Worm (Caenorhabditis elegans) whole organism, L2 larva: Measurements from ENCODE around the gene T07H8.11.

ENCODE experiments used
- C34F6.9 ChIP-seq: fragments of 150-350 bp; optimal IDR thresholded peaks from 2 replicates; lab custom pipeline; 2014; ENCODE audit warnings: missing biosample characterization, missing genetic modification characterization
- F13H6.1 ChIP-seq: sonication (generic microtip); optimal IDR thresholded peaks from 2 replicates; lab custom pipeline; 2016; ENCODE audit warnings: missing genetic modification characterization, missing compliant biosample characterization
- Y55F3AM.14 ChIP-seq: fragments of 200-800 bp; sonication (Bioruptor generic); optimal IDR thresholded peaks from 2 replicates; lab custom pipeline; 2018; ENCODE audit warnings: mild to moderate bottlenecking, missing genetic modification characterization, missing compliant biosample characterization
- ZK546.5 ChIP-seq: sonication (generic microtip); optimal IDR thresholded peaks from 2 replicates; lab custom pipeline; 2017; ENCODE audit warnings: missing biosample characterization, missing genetic modification characterization
- alr-1 ChIP-seq: fragments of 150-350 bp; optimal IDR thresholded peaks from 2 replicates; lab custom pipeline; 2014; ENCODE audit warnings: missing biosample characterization, missing genetic modification characterization
- aly-2 ChIP-seq: fragments of 150-350 bp; optimal IDR thresholded peaks from 2 replicates; lab custom pipeline; 2014; ENCODE audit warnings: missing biosample characterization, missing genetic modification characterization
- blmp-1 ChIP-seq: sonication (generic microtip); optimal IDR thresholded peaks from 2 replicates; lab custom pipeline; 2017; ENCODE audit warnings: missing genetic modification characterization, mild to moderate bottlenecking, missing compliant biosample characterization, antibody characterized with exemption, moderate library complexity; ENCODE audit not compliant: insufficient read depth
- ceh-16 ChIP-seq: fragments of 150-350 bp; optimal IDR thresholded peaks from 2 replicates; lab custom pipeline; 2014; ENCODE audit warnings: missing biosample characterization, missing genetic modification characterization
- ceh-82 ChIP-seq: fragments of 150-350 bp; optimal IDR thresholded peaks from 2 replicates; lab custom pipeline; 2014; ENCODE audit warnings: missing biosample characterization, missing genetic modification characterization
- crh-2 ChIP-seq: sonication (generic microtip); optimal IDR thresholded peaks from 2 replicates; lab custom pipeline; 2017; ENCODE audit warnings: missing biosample characterization, missing genetic modification characterization
- dmd-4 ChIP-seq: sonication (generic microtip); optimal IDR thresholded peaks from 2 replicates; lab custom pipeline; 2017; ENCODE audit warnings: missing biosample characterization, missing genetic modification characterization
- egl-27 ChIP-seq: sonication (generic microtip); optimal IDR thresholded peaks from 3 replicates; lab custom pipeline; 2017; ENCODE audit warnings: missing biosample characterization, missing genetic modification reagents, missing genetic modification characterization
- elt-1 ChIP-seq: fragments of 150-350 bp; optimal IDR thresholded peaks from 2 replicates; lab custom pipeline; 2014; ENCODE audit warnings: missing biosample characterization, missing genetic modification characterization
- elt-3 ChIP-seq: sonication (generic microtip); optimal IDR thresholded peaks from 2 replicates; lab custom pipeline; 2017; ENCODE audit warnings: missing biosample characterization, missing genetic modification characterization
- fos-1 ChIP-seq: fragments of 150-350 bp; optimal IDR thresholded peaks from 2 replicates; lab custom pipeline; 2014; ENCODE audit warnings: missing biosample characterization, missing genetic modification characterization
- gmeb-1 ChIP-seq: fragments of 150-350 bp; optimal IDR thresholded peaks from 2 replicates; lab custom pipeline; 2014; ENCODE audit warnings: missing biosample characterization, missing genetic modification characterization
- lin-11 ChIP-seq: fragments of 150-350 bp; sonication (generic microtip); optimal IDR thresholded peaks from 2 replicates; lab custom pipeline; 2014; ENCODE audit warnings: missing biosample characterization, missing genetic modification characterization, inconsistent platforms, mixed read lengths
- lin-13 ChIP-seq: fragments of 150-350 bp; optimal IDR thresholded peaks from 2 replicates; lab custom pipeline; 2014; ENCODE audit warnings: missing biosample characterization, missing genetic modification reagents, missing genetic modification characterization
- lin-39 ChIP-seq: fragments of 150-350 bp; optimal IDR thresholded peaks from 2 replicates; lab custom pipeline; 2014; ENCODE audit warnings: missing biosample characterization, missing genetic modification reagents, missing genetic modification characterization
- lsy-2 ChIP-seq, 2 experiments: fragments of 150-350 bp in 1 of 2; sonication (generic microtip) in 1 of 2; optimal IDR thresholded peaks; 2 replicates each; lab custom pipeline; 2014 to 2017; ENCODE audit warnings: missing biosample characterization in 2 of 2, missing genetic modification characterization in 2 of 2
- mdl-1 ChIP-seq, 2 experiments: fragments of 150-350 bp in 1 of 2; sonication (generic microtip) in 1 of 2; optimal IDR thresholded peaks; 2 replicates each; lab custom pipeline; 2017; ENCODE audit warnings: missing biosample characterization in 2 of 2, missing genetic modification characterization in 2 of 2
- nhr-10 ChIP-seq: sonication (generic microtip); optimal IDR thresholded peaks from 2 replicates; lab custom pipeline; 2017; ENCODE audit warnings: missing biosample characterization, missing genetic modification characterization
- nhr-129 ChIP-seq: fragments of 150-350 bp; optimal IDR thresholded peaks from 2 replicates; lab custom pipeline; 2014; ENCODE audit warnings: missing biosample characterization, missing genetic modification characterization
- nhr-21 ChIP-seq: fragments of 150-350 bp; optimal IDR thresholded peaks from 2 replicates; lab custom pipeline; 2014; ENCODE audit warnings: missing biosample characterization, missing genetic modification characterization
- nhr-23 ChIP-seq: fragments of 150-350 bp; optimal IDR thresholded peaks from 2 replicates; lab custom pipeline; 2014; ENCODE audit warnings: missing biosample characterization, missing genetic modification reagents, missing genetic modification characterization
- nhr-237 ChIP-seq: fragments of 150-350 bp; optimal IDR thresholded peaks from 2 replicates; lab custom pipeline; 2014; ENCODE audit warnings: missing biosample characterization, missing genetic modification characterization
- nhr-25 ChIP-seq: fragments of 150-350 bp; sonication (generic microtip); optimal IDR thresholded peaks from 3 replicates; lab custom pipeline; 2014; ENCODE audit warnings: missing biosample characterization, missing genetic modification characterization
- nhr-6 ChIP-seq: fragments of 150-350 bp; optimal IDR thresholded peaks from 2 replicates; lab custom pipeline; 2014; ENCODE audit warnings: missing biosample characterization, missing genetic modification characterization
- peb-1 ChIP-seq: fragments of 150-350 bp; optimal IDR thresholded peaks from 2 replicates; lab custom pipeline; 2014; ENCODE audit warnings: missing biosample characterization, missing genetic modification characterization
- sem-4 ChIP-seq: fragments of 150-350 bp; optimal IDR thresholded peaks from 2 replicates; lab custom pipeline; 2014; ENCODE audit warnings: missing biosample characterization, missing genetic modification reagents, missing genetic modification characterization
- skn-1 ChIP-seq: sonication (generic microtip); optimal IDR thresholded peaks from 2 replicates; lab custom pipeline; 2017; ENCODE audit warnings: missing biosample characterization, missing genetic modification characterization
- sma-3 ChIP-seq: sonication (generic microtip); optimal IDR thresholded peaks from 2 replicates; lab custom pipeline; 2016; ENCODE audit warnings: missing genetic modification reagents, missing genetic modification characterization, missing compliant biosample characterization
- sma-9 ChIP-seq, 2 experiments: fragments of 150-350 bp in 1 of 2; sonication (generic microtip) in 1 of 2; optimal IDR thresholded peaks; 2 replicates each; lab custom pipeline; 2014 to 2016; ENCODE audit warnings: missing genetic modification characterization in 2 of 2, mild to moderate bottlenecking in 1 of 2, missing biosample characterization in 1 of 2, missing compliant biosample characterization in 1 of 2, missing genetic modification reagents in 1 of 2, moderate library complexity in 1 of 2
- snpc-4 ChIP-seq: fragments of 150-350 bp; optimal IDR thresholded peaks from 2 replicates; lab custom pipeline; 2014; ENCODE audit warnings: missing biosample characterization, missing genetic modification characterization
- unc-39 ChIP-seq: fragments of 150-350 bp; optimal IDR thresholded peaks from 2 replicates; lab custom pipeline; 2014; ENCODE audit warnings: missing biosample characterization, missing genetic modification characterization
- unc-55 ChIP-seq: fragments of 150-350 bp; sonication (generic microtip); optimal IDR thresholded peaks from 3 replicates; lab custom pipeline; 2014; ENCODE audit warnings: missing biosample characterization, missing genetic modification reagents, missing genetic modification characterization
- unc-62 ChIP-seq: fragments of 150-350 bp; optimal IDR thresholded peaks from 2 replicates; lab custom pipeline; 2014; ENCODE audit warnings: missing biosample characterization, missing genetic modification reagents, missing genetic modification characterization
- zag-1 ChIP-seq: fragments of 150-350 bp; optimal IDR thresholded peaks from 2 replicates; lab custom pipeline; 2014; ENCODE audit warnings: missing biosample characterization, missing genetic modification characterization
- ztf-4 ChIP-seq: fragments of 150-350 bp; optimal IDR thresholded peaks from 2 replicates; lab custom pipeline; 2014; ENCODE audit warnings: missing biosample characterization, missing genetic modification characterization

T07H8.11 gene

DNA sequence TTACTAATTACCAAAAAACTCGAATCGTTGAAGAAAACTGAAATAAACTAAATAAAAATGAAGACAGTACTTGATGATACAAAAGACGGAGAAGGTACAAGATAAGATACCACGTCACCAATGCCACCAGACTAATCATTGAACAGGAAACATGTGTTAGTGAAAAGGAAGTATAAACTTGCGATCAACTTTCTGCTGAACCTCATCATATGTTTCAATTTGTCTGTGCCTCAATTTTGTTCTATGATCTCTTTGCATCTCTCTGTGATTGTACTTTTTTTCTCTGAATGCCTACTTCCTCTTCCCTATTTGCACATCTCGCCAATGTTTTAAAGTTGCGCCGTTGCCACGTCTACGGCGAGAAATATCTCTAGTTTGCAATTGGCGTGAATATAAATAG lies 42.8 kb upstream of the T07H8.11 start:
- TF ChIP-seq nhr-129 (tag; lab: Kevin White, UChicago) (peak; percentile 76), nhr-23 (tag; lab: Kevin White, UChicago) (no peak), nhr-25 (tag; lab: Kevin White, UChicago) (peak; percentile 46), elt-1 (tag; lab: Kevin White, UChicago) (no peak), C34F6.9 (tag; lab: Kevin White, UChicago) (no peak), sem-4 (tag; lab: Kevin White, UChicago) (peak; percentile 17), unc-39 (tag; lab: Kevin White, UChicago) (no peak), blmp-1 (peak; percentile 93), ztf-4 (tag; lab: Kevin White, UChicago) (no peak), elt-3 (no peak), fos-1 (peak; percentile 60), ceh-16 (tag; lab: Kevin White, UChicago) (no peak), ceh-82 (tag; lab: Kevin White, UChicago) (no peak), gmeb-1 (tag; lab: Kevin White, UChicago) (peak; percentile 12), aly-2 (tag; lab: Kevin White, UChicago) (no peak), zag-1 (no peak), peb-1 (tag; lab: Kevin White, UChicago) (no peak), nhr-6 (tag; lab: Kevin White, UChicago) (peak; percentile 37), lin-13 (GFP tag; lab: Kevin White, UChicago) (no peak), crh-2 (tag; lab: Kevin White, UChicago) (peak; percentile 86), lsy-2 (tag; optimal IDR thresholded peaks at IDR 0.05; lab: Kevin White, UChicago) (peak in 1 of 2 experiments; percentile 36), ZK546.5 (tag; lab: Kevin White, UChicago) (no peak), Y55F3AM.14 (GFP tag; lab: Kevin White, UChicago) (no peak), egl-27 (tag; lab: Kevin White, UChicago) (peak; percentile 42), snpc-4 (tag; lab: Kevin White, UChicago) (no peak), alr-1 (tag; lab: Kevin White, UChicago) (no peak), nhr-237 (tag; lab: Kevin White, UChicago) (no peak), sma-9 (GFP tag; optimal IDR thresholded peaks at IDR 0.05; lab: Kevin White, UChicago) (peak; percentile 96), sma-9 (tag; optimal IDR thresholded peaks at IDR 0.05; lab: Kevin White, UChicago) (no peak), lin-39 (tag; lab: Kevin White, UChicago) (no peak), skn-1 (tag; lab: Kevin White, UChicago) (peak; percentile 47), sma-3 (GFP tag; lab: Kevin White, UChicago) (peak; percentile 65), nhr-21 (tag; lab: Kevin White, UChicago) (peak; percentile 84), F13H6.1 (tag; lab: Kevin White, UChicago) (peak; percentile 63), nhr-10 (tag; lab: Kevin White, UChicago) (no peak)

DNA sequence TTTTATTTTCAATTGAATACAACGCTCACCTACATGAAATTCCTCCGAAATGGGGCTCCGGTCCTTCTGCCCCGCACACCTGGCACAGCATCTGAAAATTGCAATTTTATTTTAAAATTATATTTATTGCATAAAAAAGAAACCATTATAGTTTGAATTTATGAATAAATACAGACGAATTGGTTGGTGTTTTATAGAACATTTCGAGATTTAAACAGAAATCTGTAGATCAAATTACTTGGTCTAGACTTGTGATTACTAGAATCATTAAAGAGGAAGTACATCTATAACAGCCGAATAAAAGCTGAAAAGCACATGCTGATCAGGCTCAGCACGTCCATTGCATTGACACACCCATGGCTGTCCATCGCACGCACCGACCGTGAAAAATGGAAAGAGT lies 40.6 kb upstream of the T07H8.11 start, which contains the start of gene nhr-162:
nhr-162 (minus strand) TSS at position 101 of the 400 bp plus-strand sequence.
- TF ChIP-seq ZK546.5 (tag; lab: Kevin White, UChicago) (no peak), blmp-1 (no peak), snpc-4 (tag; lab: Kevin White, UChicago) (no peak), gmeb-1 (tag; lab: Kevin White, UChicago) (no peak), lin-13 (GFP tag; lab: Kevin White, UChicago) (no peak), lsy-2 (tag; optimal IDR thresholded peaks at IDR 0.05; lab: Kevin White, UChicago) (no peak), lin-39 (tag; lab: Kevin White, UChicago) (no peak), ztf-4 (tag; lab: Kevin White, UChicago) (no peak), skn-1 (tag; lab: Kevin White, UChicago) (no peak), unc-55 (GFP tag; lab: Kevin White, UChicago) (no peak), dmd-4 (tag; lab: Kevin White, UChicago) (no peak), F13H6.1 (tag; lab: Kevin White, UChicago) (no peak), crh-2 (tag; lab: Kevin White, UChicago) (no peak), nhr-10 (tag; lab: Kevin White, UChicago) (no peak), alr-1 (tag; lab: Kevin White, UChicago) (no peak), nhr-129 (tag; lab: Kevin White, UChicago) (no peak), mdl-1 (tag; optimal IDR thresholded peaks at IDR 0.05; lab: Kevin White, UChicago) (no peak), elt-3 (no peak), unc-62 (GFP tag; lab: Kevin White, UChicago) (no peak), lin-11 (tag; lab: Kevin White, UChicago) (no peak)
